Worm (Caenorhabditis elegans): Measurements from ENCODE around the gene mrp-8.

DNA sequence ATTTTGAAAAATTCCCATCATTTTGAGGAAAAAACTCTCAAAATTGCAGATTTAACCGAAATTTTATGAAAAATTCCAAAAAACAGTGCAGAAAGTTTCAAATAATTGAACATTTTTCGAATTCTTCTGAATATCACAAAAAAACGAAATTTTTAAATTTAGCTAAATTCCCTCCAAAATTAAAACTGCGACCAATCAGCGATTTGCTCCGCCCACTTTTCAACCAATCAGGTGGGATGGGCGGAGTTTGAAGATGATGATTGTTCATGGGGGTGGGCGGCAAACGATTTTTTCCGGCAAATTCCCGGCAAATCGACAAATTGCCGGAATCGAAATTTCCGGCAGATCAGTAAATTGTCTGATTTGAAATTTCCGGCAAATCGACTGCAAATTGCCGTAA, 31.3 kb upstream of the mrp-8 start:
- TF ChIP-seq pax-1 (tag; optimal IDR thresholded peaks at IDR 0.05) (no peak), hlh-15 (tag; optimal IDR thresholded peaks at IDR 0.05) (no peak), ama-1 (optimal IDR thresholded peaks at IDR 0.05) (no peak), madf-2 (tag; optimal IDR thresholded peaks at IDR 0.05) (no peak), ceh-31 (tag; optimal IDR thresholded peaks at IDR 0.05) (no peak), hlh-8 (tag; optimal IDR thresholded peaks at IDR 0.05) (no peak), lin-11 (tag; optimal IDR thresholded peaks at IDR 0.05) (no peak), unc-55 (GFP tag; optimal IDR thresholded peaks at IDR 0.05) (no peak), tbx-2 (tag; optimal IDR thresholded peaks at IDR 0.05) (no peak), mec-3 (tag; optimal IDR thresholded peaks at IDR 0.05; ENCODE audit: borderline replicate concordance) (no peak), Y22D7AL.16 (tag; optimal IDR thresholded peaks at IDR 0.05) (no peak)
